Worm (Caenorhabditis elegans): ENCODE measurements around the gene grl-8.

- TF ChIP-seq unc-62 (GFP tag; optimal IDR thresholded peaks at IDR 0.05) (no peak), B0019.2 (GFP tag; conservative IDR thresholded peaks at IDR 0.05) (no peak), hmg-20 (GFP tag; IDR thresholded peaks at IDR 0.05) (no peak)
Measured at ce11 chrV:6685499-6685898, 47.4 kb downstream of the grl-8 start.

All from whole organism, young adult.